Worm (Caenorhabditis elegans): ENCODE results near the gene ZK829.7.

The ZK829.7 gene

ce11 chrIV:11923074-11923473, 38.3 kb downstream of the ZK829.7 start, which contains the start of gene srlf-31:
Gene srlf-31 (minus strand): TSS chrIV:11923174.
- TF ChIP-seq aly-2 (tag; optimal IDR thresholded peaks at IDR 0.05): no peak
- no peak for TF ChIP-seq nhr-12 (tag; optimal IDR thresholded peaks at IDR 0.05)
- no peak for TF ChIP-seq eor-1 (tag; optimal IDR thresholded peaks at IDR 0.05)

ce11 chrIV:11922011-11922410, 39.3 kb downstream of the ZK829.7 start, which contains the start of gene ZK822.1:
Gene ZK822.1 (minus strand): TSS chrIV:11922131.
- TF ChIP-seq nhr-28 (tag; optimal IDR thresholded peaks at IDR 0.05) (no peak), nhr-76 (tag; optimal IDR thresholded peaks at IDR 0.05) (no peak), egl-27 (tag; optimal IDR thresholded peaks at IDR 0.05) (no peak), fos-1 (tag; optimal IDR thresholded peaks at IDR 0.05) (no peak), sea-2 (GFP tag; optimal IDR thresholded peaks at IDR 0.05) (no peak), daf-12 (tag; optimal IDR thresholded peaks at IDR 0.05) (no peak)

- no peak for TF ChIP-seq unc-62 (GFP tag; optimal IDR thresholded peaks at IDR 0.05)
- no peak for TF ChIP-seq egl-5 (tag; optimal IDR thresholded peaks at IDR 0.05)
- TF ChIP-seq nhr-28 (tag; optimal IDR thresholded peaks at IDR 0.05): no peak
- TF ChIP-seq zag-1 (tag; optimal IDR thresholded peaks at IDR 0.05): no peak
- TF ChIP-seq mdl-1 (tag; optimal IDR thresholded peaks at IDR 0.05): no peak
- no peak for TF ChIP-seq nhr-25 (tag; optimal IDR thresholded peaks at IDR 0.05)
- no peak for TF ChIP-seq elt-2 (tag; optimal IDR thresholded peaks at IDR 0.05)
- no peak for TF ChIP-seq lin-39 (tag; optimal IDR thresholded peaks at IDR 0.05)
- no peak for TF ChIP-seq nhr-12 (tag; optimal IDR thresholded peaks at IDR 0.05)
- TF ChIP-seq pha-4 (tag; optimal IDR thresholded peaks at IDR 0.05): no peak
- TF ChIP-seq hmg-11 (tag; optimal IDR thresholded peaks at IDR 0.05): no peak
- TF ChIP-seq mml-1 (tag; optimal IDR thresholded peaks at IDR 0.05): no peak
- no peak for TF ChIP-seq eor-1 (tag; optimal IDR thresholded peaks at IDR 0.05)
- TF ChIP-seq nfya-1 (tag; optimal IDR thresholded peaks at IDR 0.05; ENCODE audit: insufficient read depth): no peak
- no peak for TF ChIP-seq fkh-2 (tag; optimal IDR thresholded peaks at IDR 0.05)
- TF ChIP-seq nhr-11 (tag; optimal IDR thresholded peaks at IDR 0.05): no peak
- no peak for TF ChIP-seq ceh-82 (tag; optimal IDR thresholded peaks at IDR 0.05)
- TF ChIP-seq fos-1 (tag; optimal IDR thresholded peaks at IDR 0.05): no peak
- no peak for TF ChIP-seq nhr-23 (tag; optimal IDR thresholded peaks at IDR 0.05)
Observed at ce11 chrIV:11919067-11919466, 42.3 kb downstream of the ZK829.7 start.

ce11 chrIV:11917886-11918285, 43.4 kb downstream of the ZK829.7 start:
- TF ChIP-seq unc-62 (GFP tag; optimal IDR thresholded peaks at IDR 0.05) (no peak), unc-39 (tag; optimal IDR thresholded peaks at IDR 0.05) (no peak), jun-1 (tag; optimal IDR thresholded peaks at IDR 0.05) (peak; percentile 1), pha-4 (tag; optimal IDR thresholded peaks at IDR 0.05) (peak; percentile 44), elt-2 (tag; optimal IDR thresholded peaks at IDR 0.05) (peak; percentile 90), egl-5 (tag; optimal IDR thresholded peaks at IDR 0.05) (no peak), nfya-1 (tag; optimal IDR thresholded peaks at IDR 0.05; ENCODE audit: insufficient read depth) (no peak), pqm-1 (tag; optimal IDR thresholded peaks at IDR 0.05) (peak; percentile 90)

ce11 chrIV:11916907-11917306, 44.4 kb downstream of the ZK829.7 start, which contains the start of gene ZK822.10:
Gene ZK822.10 (plus strand): TSS chrIV:11917137.
- TF ChIP-seq ceh-16 (tag; optimal IDR thresholded peaks at IDR 0.05) (no peak), pha-4 (tag; optimal IDR thresholded peaks at IDR 0.05) (peak; percentile 88), pqm-1 (tag; optimal IDR thresholded peaks at IDR 0.05) (peak; percentile 91), mdl-1 (tag; optimal IDR thresholded peaks at IDR 0.05) (no peak), elt-2 (tag; optimal IDR thresholded peaks at IDR 0.05) (peak; percentile 83), jun-1 (tag; optimal IDR thresholded peaks at IDR 0.05) (peak; percentile 7), hmg-11 (tag; optimal IDR thresholded peaks at IDR 0.05) (no peak), egl-27 (tag; optimal IDR thresholded peaks at IDR 0.05) (no peak), nhr-25 (tag; optimal IDR thresholded peaks at IDR 0.05) (no peak), ceh-28 (tag; optimal IDR thresholded peaks at IDR 0.05) (peak; percentile 24)

ce11 chrIV:11915768-11916453, 45.4 kb downstream of the ZK829.7 start, which contains the start of gene ZK822.9:
Gene ZK822.9 (plus strand): TSS chrIV:11915947.
- TF ChIP-seq egl-27 (tag; optimal IDR thresholded peaks at IDR 0.05): peak; percentile 12
- TF ChIP-seq unc-39 (tag; optimal IDR thresholded peaks at IDR 0.05): no peak
- peak; percentile 42 for TF ChIP-seq ama-1 (optimal IDR thresholded peaks at IDR 0.05)
- TF ChIP-seq ztf-11 (tag; optimal IDR thresholded peaks at IDR 0.05): no peak
- TF ChIP-seq mdl-1 (tag; optimal IDR thresholded peaks at IDR 0.05): no peak
- TF ChIP-seq egl-5 (tag; optimal IDR thresholded peaks at IDR 0.05): no peak
- TF ChIP-seq fos-1 (tag; optimal IDR thresholded peaks at IDR 0.05): no peak
- no peak for TF ChIP-seq eor-1 (tag; optimal IDR thresholded peaks at IDR 0.05)
- no peak for TF ChIP-seq ZK546.5 (tag; optimal IDR thresholded peaks at IDR 0.05)
- no peak for TF ChIP-seq zag-1 (tag; optimal IDR thresholded peaks at IDR 0.05)
- TF ChIP-seq elt-2 (tag; optimal IDR thresholded peaks at IDR 0.05): peak; percentile 69
- peak; percentile 7 for TF ChIP-seq nhr-23 (tag; optimal IDR thresholded peaks at IDR 0.05)
- TF ChIP-seq pqm-1 (tag; optimal IDR thresholded peaks at IDR 0.05): peak; percentile 29
- TF ChIP-seq skn-1 (tag; optimal IDR thresholded peaks at IDR 0.05): no peak
- peak; percentile 73 for TF ChIP-seq pha-4 (tag; optimal IDR thresholded peaks at IDR 0.05)
- no peak for TF ChIP-seq lin-15B (tag; optimal IDR thresholded peaks at IDR 0.05)
- TF ChIP-seq mml-1 (tag; optimal IDR thresholded peaks at IDR 0.05): no peak
- no peak for TF ChIP-seq aly-2 (tag; optimal IDR thresholded peaks at IDR 0.05)
- no peak for TF ChIP-seq ceh-9 (tag; optimal IDR thresholded peaks at IDR 0.05)

All from whole organism, L3 larva.